Fruit fly (Drosophila melanogaster) whole organism, adult: Measurements from ENCODE around the gene CG43134.

Experiments used
- CG12768 ChIP-seq: fragments of 200-800 bp; sonication (Bioruptor generic); optimal IDR thresholded peaks from 2 replicates; lab custom pipeline; 2017; ENCODE audit warnings: missing biosample characterization, missing genetic modification characterization, mild to moderate bottlenecking, moderate library complexity, missing genetic modification reagents
- CG7101 ChIP-seq: fragments of 200-800 bp; sonication (Bioruptor generic); optimal IDR thresholded peaks from 2 replicates; lab custom pipeline; 2018; ENCODE audit warnings: missing biosample characterization, mild to moderate bottlenecking, missing genetic modification characterization, moderate library complexity
- Clk ChIP-seq: fragments of 200-800 bp; sonication (Bioruptor generic); optimal IDR thresholded peaks from 2 replicates; lab custom pipeline; 2017; ENCODE audit warnings: missing biosample characterization, missing genetic modification characterization
- Crg-1 ChIP-seq: fragments of 200-800 bp; sonication (Bioruptor generic); optimal IDR thresholded peaks from 2 replicates; lab custom pipeline; 2016; ENCODE audit warnings: missing biosample characterization, missing genetic modification characterization
- cic ChIP-seq: fragments of 200-800 bp; sonication (Bioruptor generic); optimal IDR thresholded peaks from 2 replicates; lab custom pipeline; 2017; ENCODE audit warnings: missing biosample characterization, mild to moderate bottlenecking, missing genetic modification characterization, moderate library complexity
- kay ChIP-seq: fragments of 200-800 bp; sonication (Bioruptor generic); peaks from one replicate; lab custom pipeline; 2016; ENCODE audit warnings: missing biosample characterization, missing genetic modification characterization, borderline replicate concordance

DNA sequence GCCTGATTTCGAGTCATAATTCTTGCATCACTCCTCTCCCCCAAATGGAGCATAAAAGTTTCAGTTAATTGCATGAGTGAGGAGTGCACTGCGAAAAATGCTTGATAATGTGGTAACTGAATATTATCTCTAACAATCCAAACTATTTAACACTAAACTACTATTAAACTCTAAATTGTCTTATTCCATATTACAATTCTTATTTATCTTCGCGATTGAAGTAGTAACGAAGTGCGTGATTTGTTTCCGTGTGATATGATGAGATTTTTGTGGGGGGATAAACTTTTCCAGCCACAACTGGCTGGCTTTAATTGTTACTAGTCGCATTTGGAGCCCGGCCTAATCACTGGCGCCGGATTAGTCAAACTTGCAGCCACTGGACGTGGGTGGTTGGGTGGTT lies 17.2 kb downstream of the CG43134 start:
- TF ChIP-seq Clk (GFP tag; lab: Kevin White, UChicago) (no peak), cic (GFP tag; lab: Kevin White, UChicago) (no peak), CG12768 (GFP tag; lab: Kevin White, UChicago) (no peak), Crg-1 (GFP tag; lab: Kevin White, UChicago) (no peak), CG7101 (tag; lab: Kevin White, UChicago) (no peak), kay (GFP tag; lab: Kevin White, UChicago) (no peak)
